Worm (Caenorhabditis elegans) whole organism, L4/young adult: ENCODE measurements around the gene mat-3.

Experiments
- W03F9.2 ChIP-seq: fragments of 150-350 bp; optimal IDR thresholded peaks from 2 replicates; lab custom pipeline; 2014; ENCODE audit warnings: missing biosample characterization, missing genetic modification characterization
- dao-5 ChIP-seq: sonication (generic microtip); optimal IDR thresholded peaks from 2 replicates; lab custom pipeline; 2016; ENCODE audit warnings: missing genotype, missing genetic modification characterization, moderate library complexity, missing compliant biosample characterization

- TF ChIP-seq W03F9.2 (tag; lab: Kevin White, UChicago) (no peak), dao-5 (no peak)
Observed at ce11 chrIII:526824-527223, 51.6 kb downstream of the mat-3 start, which contains the start of gene T22F7.4.
